Fruit fly (Drosophila melanogaster) whole organism, wandering third instar larva: ENCODE results near the gene Pif1B.
A peak's percentile ranks its signal among the peaks of the same experiment; 100 is the strongest.

Source experiments
- Abd-B ChIP-seq: fragments of >200 bp; optimal IDR thresholded peaks from 2 replicates; lab custom pipeline; 2017; ENCODE audit warnings: missing biosample characterization, missing genetic modification characterization
- CG9705 ChIP-seq: fragments of 200-800 bp; sonication (Bioruptor generic); optimal IDR thresholded peaks from 2 replicates; lab custom pipeline; 2018; ENCODE audit warnings: missing biosample characterization, mild to moderate bottlenecking, missing genetic modification characterization
- CrebA ChIP-seq: fragments of 200-800 bp; sonication (Bioruptor generic); optimal IDR thresholded peaks from 2 replicates; lab custom pipeline; 2016; ENCODE audit warnings: missing biosample characterization, mild to moderate bottlenecking, missing genetic modification characterization, borderline replicate concordance
- Dfd ChIP-seq: fragments of >200 bp; optimal IDR thresholded peaks from 2 replicates; lab custom pipeline; 2017; ENCODE audit warnings: missing biosample characterization, missing genetic modification characterization
- Dif ChIP-seq: fragments of 200-275, 200-300 bp; sonication (Bioruptor generic); optimal IDR thresholded peaks from 2 replicates; lab custom pipeline; 2018; ENCODE audit warnings: missing biosample characterization, missing genetic modification characterization; ENCODE audit not compliant: partially characterized antibody
- GATAd ChIP-seq: sonication (Bioruptor generic); optimal IDR thresholded peaks from 2 replicates; lab custom pipeline; 2016; ENCODE audit warnings: missing biosample characterization, missing genetic modification characterization
- HLH106 ChIP-seq: fragments of 200-800 bp; optimal IDR thresholded peaks from 3 replicates; lab custom pipeline; 2019; ENCODE audit warnings: missing biosample characterization, mild to moderate bottlenecking, missing genetic modification characterization, moderate library complexity
- Hnf4 ChIP-seq: fragments of 200-800 bp; sonication (Bioruptor generic); optimal IDR thresholded peaks from 2 replicates; lab custom pipeline; 2016; ENCODE audit warnings: missing biosample characterization, mild to moderate bottlenecking, missing genetic modification characterization
- Hr78 ChIP-seq: fragments of >200 bp; optimal IDR thresholded peaks from 2 replicates; lab custom pipeline; 2017; ENCODE audit warnings: missing biosample characterization, missing genetic modification characterization
- Hr83 ChIP-seq: fragments of 200-300 bp; sonication (Bioruptor generic); optimal IDR thresholded peaks from 2 replicates; lab custom pipeline; 2016; ENCODE audit warnings: missing biosample characterization, mild to moderate bottlenecking, missing genetic modification characterization, moderate library complexity; ENCODE audit not compliant: poor library complexity, severe bottlenecking
- Jra ChIP-seq: sonication (Bioruptor generic); optimal IDR thresholded peaks from 2 replicates; lab custom pipeline; 2016; ENCODE audit warnings: missing biosample characterization, missing genetic modification characterization
- N ChIP-seq: fragments of >200 bp; optimal IDR thresholded peaks from 2 replicates; lab custom pipeline; 2018; ENCODE audit warnings: missing biosample characterization, missing external identifiers, missing genetic modification characterization
- OdsH ChIP-seq: fragments of 200-800 bp; sonication (Bioruptor generic); optimal IDR thresholded peaks from 2 replicates; lab custom pipeline; 2016; ENCODE audit warnings: missing biosample characterization, mild to moderate bottlenecking, missing genetic modification characterization
- Rel ChIP-seq, 2 experiments: fragments of 200-800 bp; sonication (Bioruptor generic) in 1 of 2; optimal IDR thresholded peaks; 2 replicates in 1 of 2; 3 replicates in 1 of 2; lab custom pipeline; 2016 to 2019; ENCODE audit warnings: mild to moderate bottlenecking in 2 of 2, missing biosample characterization in 2 of 2, missing genetic modification characterization in 2 of 2, moderate library complexity in 1 of 2
- Sp1 ChIP-seq: fragments of 200-800 bp; sonication (Bioruptor generic); optimal IDR thresholded peaks from 3 replicates; lab custom pipeline; 2019; ENCODE audit warnings: missing biosample characterization, mild to moderate bottlenecking, missing genetic modification characterization, moderate library complexity
- br ChIP-seq: fragments of 200-800 bp; sonication (Bioruptor generic); optimal IDR thresholded peaks from 2 replicates; lab custom pipeline; 2016; ENCODE audit warnings: missing biosample characterization, missing genetic modification characterization
- brk ChIP-seq: fragments of 200-800 bp; sonication (Bioruptor generic); optimal IDR thresholded peaks from 2 replicates; lab custom pipeline; 2016; ENCODE audit warnings: missing biosample characterization, mild to moderate bottlenecking, missing genetic modification characterization
- dl ChIP-seq, 2 experiments: fragments of 175-275, 200-275 bp in 1 of 2; fragments of 200-275 bp in 1 of 2; sonication (Bioruptor generic); optimal IDR thresholded peaks; lab custom pipeline; 2018; ENCODE audit warnings: mild to moderate bottlenecking in 2 of 2, missing biosample characterization in 2 of 2, missing genetic modification characterization in 2 of 2, moderate library complexity in 2 of 2; ENCODE audit not compliant: partially characterized antibody in 2 of 2, insufficient read depth in 1 of 2
- dsf ChIP-seq: sonication (Bioruptor generic); optimal IDR thresholded peaks from 2 replicates; lab custom pipeline; 2016; ENCODE audit warnings: missing biosample characterization, missing genetic modification characterization, borderline replicate concordance
- ey ChIP-seq: fragments of 200-800 bp; sonication (Bioruptor generic); optimal IDR thresholded peaks from 2 replicates; lab custom pipeline; 2016; ENCODE audit warnings: missing biosample characterization, missing genetic modification characterization
- foxo ChIP-seq, 2 experiments: fragments of 200-800 bp; sonication (Bioruptor generic); optimal IDR thresholded peaks; 2 replicates in 1 of 2; 3 replicates in 1 of 2; lab custom pipeline; 2016 to 2017; ENCODE audit warnings: missing biosample characterization in 2 of 2, missing genetic modification characterization in 2 of 2
- fru ChIP-seq: fragments of 200-800 bp; sonication (Bioruptor generic); optimal IDR thresholded peaks from 3 replicates; lab custom pipeline; 2016; ENCODE audit warnings: missing biosample characterization, mild to moderate bottlenecking, missing genetic modification characterization
- h ChIP-seq: fragments of 200-800 bp; sonication (Bioruptor generic); optimal IDR thresholded peaks from 3 replicates; lab custom pipeline; 2016; ENCODE audit warnings: missing biosample characterization, mild to moderate bottlenecking, missing genetic modification characterization
- lola ChIP-seq: fragments of >200 bp; optimal IDR thresholded peaks from 2 replicates; lab custom pipeline; 2017; ENCODE audit warnings: missing biosample characterization, missing genetic modification characterization
- pan ChIP-seq: fragments of >200 bp; optimal IDR thresholded peaks from 2 replicates; lab custom pipeline; 2017
- psq ChIP-seq: fragments of 200-800 bp; sonication (Bioruptor generic); optimal IDR thresholded peaks from 3 replicates; lab custom pipeline; 2017; ENCODE audit warnings: missing biosample characterization, mild to moderate bottlenecking, missing genetic modification characterization, moderate library complexity
- rgr ChIP-seq: fragments of 200-800 bp; sonication (Bioruptor generic); optimal IDR thresholded peaks from 3 replicates; lab custom pipeline; 2016; ENCODE audit warnings: missing biosample characterization, mild to moderate bottlenecking, missing genetic modification characterization
- sage ChIP-seq: fragments of 200-800 bp; sonication (Bioruptor generic); optimal IDR thresholded peaks from 2 replicates; lab custom pipeline; 2016; ENCODE audit warnings: missing biosample characterization, mild to moderate bottlenecking, missing genetic modification characterization
- sv ChIP-seq: fragments of 200-800 bp; sonication (Bioruptor generic); optimal IDR thresholded peaks from 3 replicates; lab custom pipeline; 2016; ENCODE audit warnings: missing biosample characterization, missing genetic modification characterization
- tai ChIP-seq: sonication (Bioruptor generic); optimal IDR thresholded peaks from 2 replicates; lab custom pipeline; 2016; ENCODE audit warnings: missing biosample characterization, missing genetic modification characterization
- usp ChIP-seq: fragments of >200 bp; optimal IDR thresholded peaks from 2 replicates; lab custom pipeline; 2017; ENCODE audit warnings: missing biosample characterization, missing genetic modification characterization
- woc ChIP-seq: sonication (Bioruptor generic); optimal IDR thresholded peaks from 2 replicates; lab custom pipeline; 2016; ENCODE audit warnings: missing biosample characterization, mild to moderate bottlenecking, missing genetic modification characterization

The Pif1B gene

dm6 chr3R:8809712-8810111, 8.7 kb upstream of the Pif1B start:
- TF ChIP-seq dsf (GFP tag; lab: Kevin White, UChicago) (no peak), Rel (GFP tag; optimal IDR thresholded peaks at IDR 0.05; lab: Kevin White, UChicago) (no peak), Rel (tag; optimal IDR thresholded peaks at IDR 0.05; lab: Kevin White, UChicago) (peak; percentile 74)

dm6 chr3R:8808518-8808921, 7.5 kb upstream of the Pif1B start:
- peak; percentile 69 for TF ChIP-seq fru
- no peak for TF ChIP-seq usp (GFP tag; lab: Kevin White, UChicago)
- peak; percentile 63 for TF ChIP-seq h (GFP tag; lab: Kevin White, UChicago)
- peak; percentile 57 for TF ChIP-seq ey (GFP tag; lab: Kevin White, UChicago)
- TF ChIP-seq psq (GFP tag; lab: Kevin White, UChicago) = peak; percentile 16
- peak; percentile 63 for TF ChIP-seq HLH106 (tag; lab: Kevin White, UChicago)
- TF ChIP-seq Jra = peak; percentile 24
- TF ChIP-seq CG9705 (GFP tag; lab: Kevin White, UChicago) = no peak
- TF ChIP-seq sage = peak; percentile 12
- no peak for TF ChIP-seq lola (GFP tag; lab: Kevin White, UChicago)
- no peak for TF ChIP-seq pan
- TF ChIP-seq Hr83 (GFP tag; lab: Kevin White, UChicago) = no peak
- no peak for TF ChIP-seq Hr78 (GFP tag; lab: Kevin White, UChicago)
- TF ChIP-seq tai (GFP tag; lab: Kevin White, UChicago) = no peak
- TF ChIP-seq rgr = peak; percentile 72
- TF ChIP-seq sv (GFP tag; lab: Kevin White, UChicago) = peak; percentile 53
- peak; percentile 70 for TF ChIP-seq brk (GFP tag; lab: Kevin White, UChicago)
- peak in 1 of 2 experiments; percentile 72 for TF ChIP-seq foxo (GFP tag; optimal IDR thresholded peaks at IDR 0.05; lab: Kevin White, UChicago)
- TF ChIP-seq woc = peak; percentile 52
- TF ChIP-seq Rel (GFP tag; optimal IDR thresholded peaks at IDR 0.05; lab: Kevin White, UChicago) = peak; percentile 1
- TF ChIP-seq Rel (tag; optimal IDR thresholded peaks at IDR 0.05; lab: Kevin White, UChicago) = no peak
- TF ChIP-seq N (GFP tag; lab: Kevin White, UChicago) = no peak
- peak; percentile 61 for TF ChIP-seq OdsH (GFP tag; lab: Kevin White, UChicago)
- TF ChIP-seq GATAd (GFP tag; lab: Kevin White, UChicago) = no peak
- peak; percentile 29 for TF ChIP-seq br (GFP tag; lab: Kevin White, UChicago)
- TF ChIP-seq Hnf4 (GFP tag; lab: Kevin White, UChicago) = peak; percentile 5
- no peak for TF ChIP-seq dl (GFP tag; optimal IDR thresholded peaks at IDR 0.05; lab: Kevin White, UChicago; ENCODE audit: insufficient read depth in 1 of 2, partially characterized antibody in 2 of 2)
- peak; percentile 73 for TF ChIP-seq Sp1 (GFP tag; lab: Kevin White, UChicago)

- TF ChIP-seq brk (GFP tag; lab: Kevin White, UChicago) (peak; percentile 5), woc (peak; percentile 46), Hnf4 (GFP tag; lab: Kevin White, UChicago) (peak; percentile 11), Rel (GFP tag; optimal IDR thresholded peaks at IDR 0.05; lab: Kevin White, UChicago) (no peak), Rel (tag; optimal IDR thresholded peaks at IDR 0.05; lab: Kevin White, UChicago) (peak; percentile 87), h (GFP tag; lab: Kevin White, UChicago) (no peak), Abd-B (GFP tag; lab: Kevin White, UChicago) (no peak), ey (GFP tag; lab: Kevin White, UChicago) (peak; percentile 26), Dif (GFP tag; lab: Kevin White, UChicago) (peak; percentile 66)
- TF ChIP-seq, all 38 proteins: peak for 6
Observed at dm6 chr3R:8807831-8808517, 7.0 kb upstream of the Pif1B start.

dm6 chr3R:8807048-8807447, 6.1 kb upstream of the Pif1B start:
- TF ChIP-seq Dfd (GFP tag; lab: Kevin White, UChicago) (no peak), CrebA (GFP tag; lab: Kevin White, UChicago) (no peak), GATAd (GFP tag; lab: Kevin White, UChicago) (no peak), foxo (GFP tag; optimal IDR thresholded peaks at IDR 0.05; lab: Kevin White, UChicago) (no peak), usp (GFP tag; lab: Kevin White, UChicago) (no peak)
